Worm (Caenorhabditis elegans) whole organism, dauer: Measurements from ENCODE around the gene noca-1.

Experiments
- unc-62 ChIP-seq: sonication (generic microtip); optimal IDR thresholded peaks from 2 replicates; lab custom pipeline; 2017; ENCODE audit warnings: missing biosample characterization, missing genetic modification reagents, missing genetic modification characterization

Gene noca-1

ce11 chrV:13202127-13202610 lies 49.5 kb downstream of the noca-1 start, which contains the start of the genes col-159 and col-160:
Gene col-159 (minus strand): TSS chrV:13202177.
Gene col-160 (minus strand): TSS chrV:13202189.
- TF ChIP-seq unc-62 (GFP tag; lab: Kevin White, UChicago): no peak

ce11 chrV:13206514-13206913 lies 53.8 kb downstream of the noca-1 start:
- TF ChIP-seq unc-62 (GFP tag; lab: Kevin White, UChicago): no peak

ce11 chrV:13207426-13207825 lies 54.7 kb downstream of the noca-1 start, which contains the start of gene F57B1.5:
Gene F57B1.5 (plus strand): TSS chrV:13207726.
- TF ChIP-seq unc-62 (GFP tag; lab: Kevin White, UChicago): no peak

DNA sequence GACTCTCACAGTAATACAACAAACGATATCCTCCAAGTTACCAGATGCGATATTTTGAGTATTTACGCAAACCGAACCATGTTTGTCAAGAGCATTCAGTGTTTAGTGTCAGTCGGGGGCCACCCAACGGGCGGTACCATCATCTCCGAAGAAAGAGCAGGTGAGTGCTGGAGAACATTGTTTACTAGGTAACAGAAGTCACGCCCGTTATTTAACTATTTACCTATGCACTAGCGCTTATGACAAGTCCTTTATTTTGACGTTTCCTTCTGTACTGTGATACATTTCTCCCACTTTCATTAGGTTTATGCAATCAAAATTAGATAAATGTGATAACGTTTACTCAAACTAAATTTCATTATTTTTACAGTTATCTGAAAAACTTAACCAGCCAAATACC lies 56.8 kb downstream of the noca-1 start, which contains the start of gene F57B1.6:
Gene F57B1.6 (plus strand): TSS at position 79 of the 400 bp plus-strand sequence.
- no peak for TF ChIP-seq unc-62 (GFP tag; lab: Kevin White, UChicago)

DNA sequence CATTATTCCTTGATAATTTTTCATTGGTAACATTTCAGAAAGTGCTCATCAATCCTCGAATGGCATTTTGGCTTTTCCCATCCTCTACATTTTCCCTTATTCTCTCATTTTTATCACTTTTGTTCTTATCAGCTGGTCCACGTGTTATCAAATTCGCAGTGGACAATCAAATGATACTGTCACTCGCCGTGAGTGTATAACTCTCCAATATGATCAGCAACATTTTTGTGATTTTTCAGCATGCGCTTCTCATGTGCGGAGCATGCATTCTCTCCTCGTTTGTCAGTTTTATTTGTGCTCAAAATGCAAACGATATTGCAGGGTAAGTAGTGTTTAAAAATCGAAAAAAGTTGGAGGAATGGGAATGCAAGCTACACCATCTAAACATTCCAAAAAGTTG lies 59.9 kb downstream of the noca-1 start:
- TF ChIP-seq unc-62 (GFP tag; lab: Kevin White, UChicago): no peak

DNA sequence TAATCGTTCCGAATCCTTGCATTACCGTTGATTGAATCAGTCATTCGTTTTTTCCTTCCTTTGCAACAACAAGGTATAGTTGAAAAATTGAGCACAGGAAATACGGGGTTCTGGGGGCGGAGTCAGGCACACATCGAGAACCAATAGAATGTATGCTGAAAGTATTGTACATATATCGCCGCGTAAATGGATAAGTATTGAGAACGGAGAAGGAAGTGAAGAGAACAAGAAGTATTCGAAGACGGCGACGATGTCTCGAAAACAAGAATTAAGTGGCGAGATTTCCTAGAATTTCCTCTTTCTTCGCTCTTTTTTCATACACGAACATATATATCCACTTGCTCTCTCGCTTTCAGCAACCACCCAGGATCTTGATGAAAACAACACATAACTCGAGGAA lies 68.3 kb downstream of the noca-1 start:
- no peak for TF ChIP-seq unc-62 (GFP tag; lab: Kevin White, UChicago)
